Worm (Caenorhabditis elegans): ENCODE measurements around the gene str-181.

- no peak for TF ChIP-seq nhr-11 (tag; optimal IDR thresholded peaks at IDR 0.05)
- no peak for TF ChIP-seq Y22D7AL.16 (tag; optimal IDR thresholded peaks at IDR 0.05)
- no peak for TF ChIP-seq nfya-1 (tag; optimal IDR thresholded peaks at IDR 0.05)
- no peak for TF ChIP-seq ceh-22 (tag; optimal IDR thresholded peaks at IDR 0.05)
- no peak for TF ChIP-seq dmd-4 (tag; optimal IDR thresholded peaks at IDR 0.05; ENCODE audit: borderline replicate concordance)
- no peak for TF ChIP-seq ama-1 (optimal IDR thresholded peaks at IDR 0.05)
- no peak for TF ChIP-seq lim-6 (tag; optimal IDR thresholded peaks at IDR 0.05)
These were observed 8.6 kb upstream of the str-181 start, which contains the start of gene R11D1.13 for ce11 chrV:12727104-12727637.
